Fruit fly (Drosophila melanogaster) whole organism, embryonic: Measurements from ENCODE around the gene Wsck.

Source experiments
- Asciz ChIP-seq: fragments of 200-800 bp; sonication (Bioruptor generic); optimal IDR thresholded peaks from 2 replicates; lab custom pipeline; 2017; ENCODE audit warnings: missing biosample characterization, mild to moderate bottlenecking, missing genetic modification characterization, missing genetic modification reagents
- CG10543 ChIP-seq: fragments of 200-800 bp; sonication (Bioruptor generic); optimal IDR thresholded peaks from 3 replicates; lab custom pipeline; 2017; ENCODE audit warnings: missing biosample characterization, mild to moderate bottlenecking, missing genetic modification characterization, moderate library complexity
- CG12155 ChIP-seq: fragments of 200-800 bp; sonication (Bioruptor generic); optimal IDR thresholded peaks from 3 replicates; lab custom pipeline; 2016; ENCODE audit warnings: missing biosample characterization, missing genetic modification characterization
- CG16779 ChIP-seq: fragments of 200-800 bp; sonication (Bioruptor generic); IDR thresholded peaks from 2 replicates; pipeline ENCODE4 v1.3.6; 2022; ENCODE audit warnings: missing biosample characterization, missing genetic modification characterization
- CG17802 ChIP-seq: fragments of 200-800 bp; sonication (Bioruptor generic); optimal IDR thresholded peaks from 2 replicates; lab custom pipeline; 2018; ENCODE audit warnings: missing biosample characterization, mild to moderate bottlenecking, missing genetic modification characterization, moderate library complexity
- CG3163 ChIP-seq: fragments of 200-800 bp; sonication (Bioruptor generic); optimal IDR thresholded peaks from 3 replicates; lab custom pipeline; 2016; ENCODE audit warnings: missing biosample characterization, missing genetic modification characterization
- CG33213 ChIP-seq: fragments of 200-800 bp; sonication (Bioruptor generic); optimal IDR thresholded peaks from 3 replicates; lab custom pipeline; 2016; ENCODE audit warnings: missing biosample characterization, missing genetic modification characterization
- CG34224 ChIP-seq: fragments of 200-800 bp; sonication (Bioruptor generic); IDR thresholded peaks from 3 replicates; pipeline ENCODE4 v1.3.6; 2022; ENCODE audit warnings: missing biosample characterization, missing genetic modification characterization; ENCODE audit not compliant: partially characterized antibody
- CG34422 ChIP-seq: fragments of 200-800 bp; sonication (Bioruptor generic); IDR thresholded peaks from 3 replicates; pipeline ENCODE4 v1.3.6; 2022; ENCODE audit warnings: missing biosample characterization, missing genetic modification characterization
- CG3847 ChIP-seq: fragments of 200-800 bp; sonication (Bioruptor generic); IDR thresholded peaks from 2 replicates; pipeline ENCODE4 v1.3.6; 2022; ENCODE audit warnings: missing biosample characterization, missing genetic modification characterization
- CG4730 ChIP-seq: fragments of 200-800 bp; sonication (Bioruptor generic); IDR thresholded peaks from 2 replicates; pipeline ENCODE4 v1.3.6; 2022; ENCODE audit warnings: missing biosample characterization, missing genetic modification characterization
- CG5180 ChIP-seq: fragments of 200-800 bp; sonication (Bioruptor generic); optimal IDR thresholded peaks from 3 replicates; lab custom pipeline; 2017; ENCODE audit warnings: missing biosample characterization, missing genetic modification characterization, mild to moderate bottlenecking, moderate library complexity, missing genetic modification reagents
- CG6683 ChIP-seq: fragments of 200-800 bp; sonication (Bioruptor generic); optimal IDR thresholded peaks from 2 replicates; lab custom pipeline; 2017; ENCODE audit warnings: missing biosample characterization, mild to moderate bottlenecking, missing genetic modification characterization, missing genetic modification reagents
- CoRest ChIP-seq: fragments of 200-800 bp; sonication (Bioruptor generic); optimal IDR thresholded peaks from 3 replicates; lab custom pipeline; 2018; ENCODE audit warnings: missing biosample characterization, mild to moderate bottlenecking, missing genetic modification characterization, moderate library complexity
- D ChIP-seq, 2 experiments: fragments of 200-800 bp in 1 of 2; fragments of >200 bp in 1 of 2; sonication (Bioruptor generic) in 1 of 2; optimal IDR thresholded peaks; 2 replicates in 1 of 2; 3 replicates in 1 of 2; lab custom pipeline; 2017; ENCODE audit warnings: mild to moderate bottlenecking in 1 of 2, missing biosample characterization in 1 of 2, missing genetic modification characterization in 1 of 2, missing genetic modification reagents in 1 of 2
- Dad ChIP-seq: fragments of 200-800 bp; sonication (Bioruptor generic); optimal IDR thresholded peaks from 3 replicates; lab custom pipeline; 2016; ENCODE audit warnings: missing biosample characterization, missing genetic modification characterization
- Dref ChIP-seq: fragments of 200-800 bp; sonication (Bioruptor generic); IDR thresholded peaks from 2 replicates; pipeline ENCODE4 v1.3.6; 2022; ENCODE audit warnings: missing biosample characterization, missing genetic modification characterization
- GATAe ChIP-seq: fragments of 200-800 bp; sonication (Bioruptor generic); conservative IDR thresholded peaks from 2 replicates; pipeline ENCODE4 v1.3.6; 2022; ENCODE audit warnings: missing biosample characterization, missing genetic modification characterization
- HLHmδ ChIP-seq: fragments of 200-800 bp; sonication (Bioruptor generic); optimal IDR thresholded peaks from 2 replicates; lab custom pipeline; 2018; ENCODE audit warnings: missing biosample characterization, mild to moderate bottlenecking, missing genetic modification characterization, moderate library complexity
- Hr51 ChIP-seq, 2 experiments: fragments of 200-800 bp; sonication (Bioruptor generic); optimal IDR thresholded peaks; 2 replicates in 1 of 2; 3 replicates in 1 of 2; lab custom pipeline; 2016 to 2018; ENCODE audit warnings: missing biosample characterization in 2 of 2, missing genetic modification characterization in 2 of 2, mild to moderate bottlenecking in 1 of 2, moderate library complexity in 1 of 2
- Lpt ChIP-seq: fragments of >200 bp; optimal IDR thresholded peaks from 2 replicates; lab custom pipeline; 2018; ENCODE audit warnings: missing biosample characterization, missing genetic modification characterization
- MTF-1 ChIP-seq: fragments of 200-800 bp; sonication (Bioruptor generic); optimal IDR thresholded peaks from 2 replicates; lab custom pipeline; 2018; ENCODE audit warnings: missing biosample characterization, mild to moderate bottlenecking, missing genetic modification characterization, borderline replicate concordance
- Mrtf ChIP-seq: fragments of 200-800 bp; sonication (Bioruptor generic); IDR thresholded peaks from 3 replicates; pipeline ENCODE4 v1.3.6; 2022; ENCODE audit warnings: missing biosample characterization, missing genetic modification characterization
- Oaz ChIP-seq: fragments of 200-800 bp; sonication (Bioruptor generic); IDR thresholded peaks from 2 replicates; pipeline ENCODE4 v1.3.6; 2022; ENCODE audit warnings: missing biosample characterization, missing genetic modification characterization
- Oli ChIP-seq: fragments of 200-800 bp; sonication (Bioruptor generic); optimal IDR thresholded peaks from 2 replicates; lab custom pipeline; 2018; ENCODE audit warnings: missing biosample characterization, mild to moderate bottlenecking, missing genetic modification characterization, moderate library complexity
- Pdp1 ChIP-seq, 2 experiments: fragments of 200-800 bp; sonication (Bioruptor generic); optimal IDR thresholded peaks; 3 replicates each; lab custom pipeline; 2016; ENCODE audit warnings: missing biosample characterization in 2 of 2, missing genetic modification characterization in 2 of 2, mild to moderate bottlenecking in 1 of 2, moderate library complexity in 1 of 2
- Ptx1 ChIP-seq: fragments of 200-800 bp; sonication (Bioruptor generic); IDR thresholded peaks from 2 replicates; pipeline ENCODE4 v1.3.6; 2022; ENCODE audit warnings: missing biosample characterization, missing genetic modification characterization
- Spps ChIP-seq: fragments of 200-800 bp; sonication (Bioruptor generic); optimal IDR thresholded peaks from 2 replicates; lab custom pipeline; 2018; ENCODE audit warnings: missing biosample characterization, mild to moderate bottlenecking, missing genetic modification characterization
- Stat92E ChIP-seq, 3 experiments: fragments of >200 bp in 2 of 3; fragments of 200-800 bp in 1 of 3; sonication (Bioruptor generic) in 1 of 3; optimal IDR thresholded peaks; 2 replicates each; lab custom pipeline; 2017 to 2019; ENCODE audit warnings: missing biosample characterization in 3 of 3, missing genetic modification characterization in 3 of 3, mild to moderate bottlenecking in 1 of 3, moderate library complexity in 1 of 3
- Tbp ChIP-seq: fragments of >200 bp; optimal IDR thresholded peaks from 2 replicates; lab custom pipeline; 2018; ENCODE audit warnings: missing biosample characterization, missing genetic modification characterization
- al ChIP-seq: fragments of 200-800 bp; sonication (Bioruptor generic); IDR thresholded peaks from 2 replicates; pipeline ENCODE4 v1.3.6; 2022; ENCODE audit warnings: missing biosample characterization, missing genetic modification characterization
- ara ChIP-seq: fragments of 200-800 bp; sonication (Bioruptor generic); IDR thresholded peaks from 2 replicates; pipeline ENCODE4 v1.3.6; 2022; ENCODE audit warnings: missing biosample characterization, missing genetic modification characterization
- ato ChIP-seq: fragments of 200-800 bp; sonication (Bioruptor generic); IDR thresholded peaks from 2 replicates; pipeline ENCODE4 v1.3.6; 2022; ENCODE audit warnings: missing biosample characterization, missing genetic modification characterization; ENCODE audit not compliant: partially characterized antibody
- cad ChIP-seq: fragments of >200 bp; optimal IDR thresholded peaks from 2 replicates; lab custom pipeline; 2017; ENCODE audit warnings: missing biosample characterization, missing genetic modification characterization
- ci ChIP-seq: fragments of 200-800 bp; sonication (Bioruptor generic); IDR thresholded peaks from 3 replicates; pipeline ENCODE4 v1.3.6; 2022; ENCODE audit warnings: missing biosample characterization, missing genetic modification characterization
- dmrt99B ChIP-seq: fragments of 200-800 bp; sonication (Bioruptor generic); optimal IDR thresholded peaks from 2 replicates; lab custom pipeline; 2018; ENCODE audit warnings: missing biosample characterization, mild to moderate bottlenecking, missing genetic modification characterization, moderate library complexity
- fu2 ChIP-seq: fragments of 200-800 bp; sonication (Bioruptor generic); optimal IDR thresholded peaks from 2 replicates; lab custom pipeline; 2016; ENCODE audit warnings: missing biosample characterization, missing genetic modification characterization
- hb ChIP-seq: fragments of 200-800 bp; sonication (Bioruptor generic); IDR thresholded peaks from 3 replicates; pipeline ENCODE4 v1.3.6; 2022; ENCODE audit warnings: missing biosample characterization, missing genetic modification characterization; ENCODE audit not compliant: partially characterized antibody
- hkb ChIP-seq, 2 experiments: fragments of 200-800 bp in 1 of 2; fragments of >200 bp in 1 of 2; sonication (Bioruptor generic) in 1 of 2; IDR thresholded peaks in 1 of 2; optimal IDR thresholded peaks in 1 of 2; 2 replicates each; pipeline versions ENCODE4 v1.3.6 to Lab custom; 2017 to 2022; ENCODE audit warnings: missing biosample characterization in 1 of 2, missing genetic modification characterization in 1 of 2
- jumu ChIP-seq: fragments of 200-800 bp; sonication (Bioruptor generic); optimal IDR thresholded peaks from 3 replicates; lab custom pipeline; 2016; ENCODE audit warnings: missing biosample characterization, missing genetic modification characterization
- knrl ChIP-seq: fragments of 200-800 bp; sonication (Bioruptor generic); IDR thresholded peaks from 3 replicates; pipeline ENCODE4 v1.3.6; 2022; ENCODE audit warnings: missing biosample characterization, missing genetic modification characterization; ENCODE audit not compliant: partially characterized antibody
- scrt ChIP-seq: fragments of 200-800 bp; sonication (Bioruptor generic); optimal IDR thresholded peaks from 2 replicates; lab custom pipeline; 2018; ENCODE audit warnings: missing biosample characterization, mild to moderate bottlenecking, missing genetic modification characterization, moderate library complexity
- tgo ChIP-seq: fragments of 200-800 bp; sonication (Bioruptor generic); IDR thresholded peaks from 3 replicates; pipeline ENCODE4 v1.3.6; 2022; ENCODE audit warnings: missing biosample characterization, missing genetic modification characterization
- trem ChIP-seq: fragments of 200-800 bp; optimal IDR thresholded peaks from 3 replicates; lab custom pipeline; 2019; ENCODE audit warnings: missing biosample characterization, mild to moderate bottlenecking, missing genetic modification characterization, moderate library complexity
- tup ChIP-seq: fragments of 200-800 bp; sonication (Bioruptor generic); optimal IDR thresholded peaks from 2 replicates; lab custom pipeline; 2016; ENCODE audit warnings: missing biosample characterization, mild to moderate bottlenecking, missing genetic modification characterization, moderate library complexity
- tx ChIP-seq: fragments of 200-800 bp; sonication (Bioruptor generic); optimal IDR thresholded peaks from 2 replicates; lab custom pipeline; 2016; ENCODE audit warnings: missing biosample characterization, missing genetic modification characterization
- usp ChIP-seq: fragments of >200 bp; optimal IDR thresholded peaks from 2 replicates; lab custom pipeline; 2017; ENCODE audit warnings: missing biosample characterization, missing genetic modification characterization

The Wsck gene

dm6 chr3R:24580067-24580962 lies 49.6 kb downstream of the Wsck start:
- peak in 1 of 2 experiments; percentile 14 for TF ChIP-seq Pdp1 (GFP tag; optimal IDR thresholded peaks at IDR 0.05; lab: Kevin White, UChicago)
- TF ChIP-seq HLHmδ = no peak
- no peak for TF ChIP-seq tx (GFP tag; lab: Kevin White, UChicago)
- peak; percentile 16 for TF ChIP-seq Oli (tag; lab: Kevin White, UChicago)
- TF ChIP-seq CG16779 (GFP tag; lab: Robert Waterston, UW) = no peak
- TF ChIP-seq Lpt (GFP tag; lab: Kevin White, UChicago) = no peak
- no peak for TF ChIP-seq CG4730
- no peak for TF ChIP-seq knrl (GFP tag; lab: Robert Waterston, UW)
- TF ChIP-seq Mrtf = no peak
- TF ChIP-seq usp (GFP tag; lab: Kevin White, UChicago) = no peak
- no peak for TF ChIP-seq Dad (GFP tag; lab: Kevin White, UChicago)
- TF ChIP-seq GATAe (GFP tag; lab: Robert Waterston, UW) = no peak
- no peak for TF ChIP-seq Dref (GFP tag; lab: Robert Waterston, UW)
- no peak for TF ChIP-seq CG3847
- TF ChIP-seq fu2 (GFP tag; lab: Kevin White, UChicago) = no peak
- no peak for TF ChIP-seq cad
- TF ChIP-seq Spps (tag; lab: Kevin White, UChicago) = peak; percentile 25
- peak; percentile 56 for TF ChIP-seq dmrt99B (tag; lab: Kevin White, UChicago)
- TF ChIP-seq CG6683 (GFP tag; lab: Kevin White, UChicago) = no peak
- TF ChIP-seq al (GFP tag; lab: Robert Waterston, UW) = no peak
- TF ChIP-seq ato (GFP tag; lab: Robert Waterston, UW) = no peak
- TF ChIP-seq Asciz = peak; percentile 38
- no peak for TF ChIP-seq MTF-1 (GFP tag; lab: Kevin White, UChicago)
- 0 out of 3 replicates have a peak, but pooled peaks have one; percentile 12 for TF ChIP-seq ci (GFP tag; lab: Robert Waterston, UW)
- peak; percentile 53 for TF ChIP-seq CoRest (tag; lab: Kevin White, UChicago)
- TF ChIP-seq Oaz (GFP tag; lab: Robert Waterston, UW) = no peak
- no peak for TF ChIP-seq Stat92E (GFP tag; optimal IDR thresholded peaks at IDR 0.05; lab: Kevin White, UChicago)
- TF ChIP-seq tgo (GFP tag; lab: Robert Waterston, UW) = no peak
- no peak for TF ChIP-seq tup (GFP tag; lab: Kevin White, UChicago)
- TF ChIP-seq ara = no peak
- TF ChIP-seq CG12155 (GFP tag; lab: Kevin White, UChicago) = no peak
- TF ChIP-seq hb (GFP tag; lab: Robert Waterston, UW) = no peak
- no peak for TF ChIP-seq CG34224
- no peak for TF ChIP-seq CG3163
- no peak for TF ChIP-seq Tbp (GFP tag; lab: Kevin White, UChicago)
- peak in 1 of 2 experiments; percentile 19 for TF ChIP-seq Hr51 (GFP tag; optimal IDR thresholded peaks at IDR 0.05; lab: Kevin White, UChicago)
- no peak for TF ChIP-seq CG33213 (GFP tag; lab: Kevin White, UChicago)
- TF ChIP-seq trem = peak; percentile 16
- 0 out of 3 replicates have a peak, but pooled peaks have one; percentile 28 for TF ChIP-seq CG34422 (GFP tag; lab: Robert Waterston, UW)
- TF ChIP-seq CG5180 = no peak
- TF ChIP-seq CG17802 (tag; lab: Kevin White, UChicago) = no peak
- TF ChIP-seq D (optimal IDR thresholded peaks at IDR 0.05; lab: Kevin White, UChicago) = no peak
- peak; percentile 1 for TF ChIP-seq D (GFP tag; optimal IDR thresholded peaks at IDR 0.05; lab: Kevin White, UChicago)
- no peak for TF ChIP-seq scrt (GFP tag; lab: Kevin White, UChicago)
- TF ChIP-seq CG10543 (GFP tag; lab: Kevin White, UChicago) = no peak
- TF ChIP-seq Ptx1 (GFP tag; lab: Robert Waterston, UW) = no peak
- TF ChIP-seq jumu (GFP tag; lab: Kevin White, UChicago) = no peak
- TF ChIP-seq hkb (optimal IDR thresholded peaks at IDR 0.05; lab: Kevin White, UChicago) = no peak
- TF ChIP-seq hkb (GFP tag; IDR thresholded peaks at IDR 0.05; lab: Robert Waterston, UW) = no peak
